Fruit fly (Drosophila melanogaster) whole organism, embryonic: Measurements from ENCODE around the gene CG13407.

Experiments
- Awh ChIP-seq: fragments of 200-800 bp; sonication (Bioruptor generic); IDR thresholded peaks from 2 replicates; pipeline ENCODE4, ENCODE4 v1.3.6; 2022; ENCODE audit warnings: missing biosample characterization, missing genetic modification characterization
- BtbVII ChIP-seq: fragments of 200-800 bp; sonication (Bioruptor generic); optimal IDR thresholded peaks from 3 replicates; lab custom pipeline; 2017; ENCODE audit warnings: missing biosample characterization, mild to moderate bottlenecking, missing genetic modification characterization
- CG10274 ChIP-seq: fragments of 200-800 bp; sonication (Bioruptor generic); optimal IDR thresholded peaks from 3 replicates; lab custom pipeline; 2017; ENCODE audit warnings: missing biosample characterization, mild to moderate bottlenecking, missing genetic modification characterization
- CG11504 ChIP-seq: fragments of 200-800 bp; sonication (Bioruptor generic); optimal IDR thresholded peaks from 3 replicates; lab custom pipeline; 2019; ENCODE audit warnings: missing biosample characterization, mild to moderate bottlenecking, missing genetic modification characterization, moderate library complexity
- CG1233 ChIP-seq: fragments of 200-800 bp; sonication (Bioruptor generic); optimal IDR thresholded peaks from 4 replicates; lab custom pipeline; 2018; ENCODE audit warnings: missing biosample characterization, mild to moderate bottlenecking, missing genetic modification characterization
- CG17568 ChIP-seq: fragments of 200-800 bp; sonication (Bioruptor generic); optimal IDR thresholded peaks from 2 replicates; lab custom pipeline; 2018; ENCODE audit warnings: missing biosample characterization, mild to moderate bottlenecking, missing genetic modification characterization, moderate library complexity
- CG1832 ChIP-seq: fragments of 200-800 bp; sonication (Bioruptor generic); optimal IDR thresholded peaks from 2 replicates; lab custom pipeline; 2017; ENCODE audit warnings: missing biosample characterization, mild to moderate bottlenecking, missing genetic modification characterization, inconsistent platforms
- CG2199 ChIP-seq: fragments of 200-800 bp; sonication (Bioruptor generic); IDR thresholded peaks from 3 replicates; pipeline ENCODE4 v1.3.6; 2022; ENCODE audit warnings: missing biosample characterization, missing genetic modification characterization
- CG32767 ChIP-seq: fragments of 200-800 bp; sonication (Bioruptor generic); IDR thresholded peaks from 2 replicates; pipeline ENCODE4 v1.3.6; 2022; ENCODE audit warnings: missing biosample characterization, missing genetic modification characterization
- CG34376 ChIP-seq: fragments of 200-800 bp; sonication (Bioruptor generic); optimal IDR thresholded peaks from 2 replicates; lab custom pipeline; 2018; ENCODE audit warnings: missing biosample characterization, mild to moderate bottlenecking, missing genetic modification characterization
- CG3847 ChIP-seq: fragments of 200-800 bp; sonication (Bioruptor generic); IDR thresholded peaks from 2 replicates; pipeline ENCODE4 v1.3.6; 2022; ENCODE audit warnings: missing biosample characterization, missing genetic modification characterization
- CG4360 ChIP-seq: fragments of 200-800 bp; sonication (Bioruptor generic); IDR thresholded peaks from 2 replicates; pipeline ENCODE4 v1.3.6; 2022; ENCODE audit warnings: missing biosample characterization, missing genetic modification characterization
- CG6791 ChIP-seq: fragments of 200-800 bp; sonication (Bioruptor generic); IDR thresholded peaks from 3 replicates; pipeline ENCODE4 v1.3.6; 2022; ENCODE audit warnings: missing biosample characterization, missing genetic modification characterization; ENCODE audit not compliant: partially characterized antibody
- CG7556 ChIP-seq: fragments of 200-800 bp; sonication (Bioruptor generic); optimal IDR thresholded peaks from 2 replicates; lab custom pipeline; 2017; ENCODE audit warnings: missing biosample characterization, mild to moderate bottlenecking, missing genetic modification characterization
- CG9437 ChIP-seq: fragments of 200-800 bp; sonication (Bioruptor generic); optimal IDR thresholded peaks from 2 replicates; lab custom pipeline; 2018; ENCODE audit warnings: missing biosample characterization, mild to moderate bottlenecking, missing genetic modification characterization
- Camta ChIP-seq: fragments of 200-800 bp; sonication (Bioruptor generic); optimal IDR thresholded peaks from 2 replicates; lab custom pipeline; 2016; ENCODE audit warnings: missing biosample characterization, missing genetic modification characterization
- Dbx ChIP-seq: fragments of 200-800 bp; sonication (Bioruptor generic); IDR thresholded peaks from 3 replicates; pipeline ENCODE4 v1.3.6; 2022; ENCODE audit warnings: missing biosample characterization, missing genetic modification characterization
- Drgx ChIP-seq: fragments of 200-800 bp; sonication (Bioruptor generic); IDR thresholded peaks from 2 replicates; pipeline ENCODE4 v1.3.6; 2022; ENCODE audit warnings: missing biosample characterization, missing genetic modification characterization
- Fer1 ChIP-seq: fragments of 200-800 bp; sonication (Bioruptor generic); optimal IDR thresholded peaks from 2 replicates; lab custom pipeline; 2017; ENCODE audit warnings: missing biosample characterization, mild to moderate bottlenecking, missing genetic modification characterization
- Fer2 ChIP-seq: fragments of 200-800 bp; sonication (Bioruptor generic); optimal IDR thresholded peaks from 2 replicates; lab custom pipeline; 2018; ENCODE audit warnings: missing biosample characterization, mild to moderate bottlenecking, missing genetic modification characterization, moderate library complexity
- HmgZ ChIP-seq: fragments of 200-800 bp; sonication (Bioruptor generic); optimal IDR thresholded peaks from 2 replicates; lab custom pipeline; 2018; ENCODE audit warnings: missing biosample characterization, mild to moderate bottlenecking, missing genetic modification characterization
- Meics ChIP-seq: fragments of 200-800 bp; sonication (Bioruptor generic); optimal IDR thresholded peaks from 2 replicates; lab custom pipeline; 2017; ENCODE audit warnings: missing biosample characterization, mild to moderate bottlenecking, missing genetic modification characterization
- PHDP ChIP-seq: fragments of 200-800 bp; sonication (Bioruptor generic); optimal IDR thresholded peaks from 3 replicates; lab custom pipeline; 2018; ENCODE audit warnings: missing biosample characterization, mild to moderate bottlenecking, missing genetic modification characterization, moderate library complexity
- Side ChIP-seq: fragments of 200-800 bp; sonication (Bioruptor generic); optimal IDR thresholded peaks from 2 replicates; lab custom pipeline; 2016; ENCODE audit warnings: missing biosample characterization, missing genetic modification characterization
- bsh ChIP-seq, 2 experiments: fragments of 200-800 bp; sonication (Bioruptor generic); optimal IDR thresholded peaks; 2 replicates each; lab custom pipeline; 2017 to 2018; ENCODE audit warnings: mild to moderate bottlenecking in 2 of 2, missing biosample characterization in 2 of 2, missing genetic modification characterization in 2 of 2, moderate library complexity in 1 of 2
- caup ChIP-seq: fragments of 200-800 bp; sonication (Bioruptor generic); optimal IDR thresholded peaks from 3 replicates; lab custom pipeline; 2017; ENCODE audit warnings: missing biosample characterization, mild to moderate bottlenecking, missing genetic modification characterization, moderate library complexity; ENCODE audit not compliant: severe bottlenecking
- chm ChIP-seq: fragments of 200-800 bp; sonication (Bioruptor generic); IDR thresholded peaks from 2 replicates; pipeline ENCODE4 v1.3.6; 2022; ENCODE audit warnings: missing biosample characterization, missing genetic modification characterization
- crp ChIP-seq, 2 experiments: fragments of 200-800 bp; sonication (Bioruptor generic); optimal IDR thresholded peaks; 2 replicates in 1 of 2; 3 replicates in 1 of 2; lab custom pipeline; 2017; ENCODE audit warnings: missing biosample characterization in 2 of 2, missing genetic modification characterization in 2 of 2, mild to moderate bottlenecking in 1 of 2, moderate library complexity in 1 of 2
- eve ChIP-seq, 2 experiments: fragments of >200 bp; optimal IDR thresholded peaks; 2 replicates each; lab custom pipeline; 2017; ENCODE audit warnings: missing biosample characterization in 2 of 2, missing genetic modification characterization in 2 of 2
- gsb ChIP-seq: fragments of 200-800 bp; sonication (Bioruptor generic); IDR thresholded peaks from 2 replicates; pipeline ENCODE4 v1.3.6; 2022; ENCODE audit warnings: missing biosample characterization, missing genetic modification characterization
- her ChIP-seq: fragments of 200-800 bp; sonication (Bioruptor generic); optimal IDR thresholded peaks from 2 replicates; lab custom pipeline; 2016; ENCODE audit warnings: missing biosample characterization, missing genetic modification characterization
- ind ChIP-seq: fragments of 200-800 bp; sonication (Bioruptor generic); optimal IDR thresholded peaks from 3 replicates; lab custom pipeline; 2016; ENCODE audit warnings: missing biosample characterization, missing genetic modification characterization
- kah ChIP-seq: fragments of 200-800 bp; sonication (Bioruptor generic); optimal IDR thresholded peaks from 2 replicates; lab custom pipeline; 2018; ENCODE audit warnings: missing biosample characterization, mild to moderate bottlenecking, missing genetic modification characterization
- lab ChIP-seq: fragments of 200-800 bp; sonication (Bioruptor generic); optimal IDR thresholded peaks from 3 replicates; lab custom pipeline; 2017; ENCODE audit warnings: missing biosample characterization, missing genetic modification characterization, mild to moderate bottlenecking, moderate library complexity, missing genetic modification reagents
- lbe ChIP-seq: fragments of 200-800 bp; sonication (Bioruptor generic); optimal IDR thresholded peaks from 2 replicates; lab custom pipeline; 2016; ENCODE audit warnings: missing biosample characterization, mild to moderate bottlenecking, missing genetic modification characterization
- nom ChIP-seq: fragments of 200-800 bp; sonication (Bioruptor generic); optimal IDR thresholded peaks from 2 replicates; lab custom pipeline; 2017; ENCODE audit warnings: missing biosample characterization, missing genetic modification characterization, mild to moderate bottlenecking, moderate library complexity, missing genetic modification reagents
- odd ChIP-seq: fragments of 200-800 bp; sonication (Bioruptor generic); optimal IDR thresholded peaks from 2 replicates; lab custom pipeline; 2017; ENCODE audit warnings: missing biosample characterization, mild to moderate bottlenecking, missing genetic modification characterization
- pros ChIP-seq: fragments of 200-800 bp; sonication (Bioruptor generic); optimal IDR thresholded peaks from 3 replicates; lab custom pipeline; 2019; ENCODE audit warnings: missing biosample characterization, mild to moderate bottlenecking, missing genetic modification characterization, moderate library complexity
- row ChIP-seq: fragments of 200-800 bp; sonication (Bioruptor generic); IDR thresholded peaks from 3 replicates; pipeline ENCODE4 v1.3.6; 2022; ENCODE audit warnings: missing biosample characterization, missing genetic modification characterization
- sens ChIP-seq: fragments of 200-800 bp; sonication (Bioruptor generic); peaks from one replicate; lab custom pipeline; 2016; ENCODE audit warnings: missing biosample characterization, missing genetic modification characterization
- stwl ChIP-seq: fragments of 200-800 bp; sonication (Bioruptor generic); optimal IDR thresholded peaks from 3 replicates; lab custom pipeline; 2018; ENCODE audit warnings: missing biosample characterization, mild to moderate bottlenecking, missing genetic modification characterization, moderate library complexity
- trem ChIP-seq: fragments of 200-800 bp; optimal IDR thresholded peaks from 3 replicates; lab custom pipeline; 2019; ENCODE audit warnings: missing biosample characterization, mild to moderate bottlenecking, missing genetic modification characterization, moderate library complexity
- twi ChIP-seq: fragments of 200-800 bp; optimal IDR thresholded peaks from 2 replicates; lab custom pipeline; 2019; ENCODE audit warnings: missing biosample characterization, mild to moderate bottlenecking, missing genetic modification characterization, moderate library complexity
- unpg ChIP-seq: fragments of 200-800 bp; sonication (Bioruptor generic); optimal IDR thresholded peaks from 3 replicates; lab custom pipeline; 2018; ENCODE audit warnings: missing biosample characterization, mild to moderate bottlenecking, missing genetic modification characterization, moderate library complexity
- wor ChIP-seq: fragments of 200-800 bp; sonication (Bioruptor generic); IDR thresholded peaks from 2 replicates; pipeline ENCODE4 v1.3.6; 2022; ENCODE audit warnings: missing biosample characterization, missing genetic modification characterization

Gene CG13407

DNA sequence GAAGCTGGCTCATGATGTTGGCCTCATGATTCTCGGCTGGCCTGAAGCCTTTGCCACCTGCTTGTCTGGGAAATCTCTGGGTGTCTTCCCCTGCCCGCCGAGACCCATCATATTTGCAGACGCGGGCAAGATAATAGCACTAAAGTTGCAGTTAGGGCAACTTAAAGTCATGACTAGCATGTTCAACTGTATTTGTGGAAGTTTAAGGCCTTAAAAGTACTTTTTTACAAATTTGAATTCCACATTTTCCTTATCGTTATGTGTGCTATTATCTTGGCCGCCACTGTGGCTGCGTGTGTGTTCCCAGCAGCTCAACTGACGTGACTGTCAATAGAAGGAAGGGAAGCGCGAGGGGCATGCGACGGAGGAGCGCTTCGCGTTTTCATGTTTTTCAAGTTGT lies 35.9 kb downstream of the CG13407 start (continued):
- TF ChIP-seq CG1233 (GFP tag; lab: Kevin White, UChicago), result peak; percentile 47
- TF ChIP-seq CG1832 (GFP tag; lab: Kevin White, UChicago), result no peak
- peak; percentile 9 for TF ChIP-seq HmgZ (tag; lab: Kevin White, UChicago)
- no peak for TF ChIP-seq Fer1 (GFP tag; lab: Kevin White, UChicago)
- TF ChIP-seq caup (GFP tag; lab: Kevin White, UChicago), result peak; percentile 72
- TF ChIP-seq Camta (GFP tag; lab: Kevin White, UChicago), result peak; percentile 67
- TF ChIP-seq Side (GFP tag; lab: Kevin White, UChicago), result peak; percentile 54
- peak; percentile 64 for TF ChIP-seq PHDP (tag; lab: Kevin White, UChicago)
- peak in 1 of 2 experiments; percentile 78 for TF ChIP-seq eve (GFP tag; optimal IDR thresholded peaks at IDR 0.05; lab: Kevin White, UChicago)
- no peak for TF ChIP-seq CG6791
- TF ChIP-seq pros, result no peak
- TF ChIP-seq her (GFP tag; lab: Kevin White, UChicago), result peak; percentile 40
- peak; percentile 35 for TF ChIP-seq odd (GFP tag; lab: Kevin White, UChicago)
- peak; percentile 67 for TF ChIP-seq CG11504 (tag; lab: Kevin White, UChicago)
- peak; percentile 48 for TF ChIP-seq Meics (GFP tag; lab: Kevin White, UChicago)
- TF ChIP-seq CG10274 (GFP tag; lab: Kevin White, UChicago), result peak; percentile 42
- peak; percentile 9; the same call in 1 of the 3 replicates for TF ChIP-seq Dbx (GFP tag; lab: Robert Waterston, UW)
- TF ChIP-seq, all 482 proteins: peak for 290

dm6 chr3R:22139916-22140455 lies 36.8 kb downstream of the CG13407 start:
- no peak for TF ChIP-seq CG3847 (GFP tag; lab: Robert Waterston, UW)
- TF ChIP-seq CG32767 (GFP tag; lab: Robert Waterston, UW), result no peak
- TF ChIP-seq wor (GFP tag; lab: Robert Waterston, UW), result no peak
- peak in 1 of 2 experiments; percentile 87 for TF ChIP-seq bsh (GFP tag; optimal IDR thresholded peaks at IDR 0.05; lab: Kevin White, UChicago)
- no peak for TF ChIP-seq crp (GFP tag; optimal IDR thresholded peaks at IDR 0.05; lab: Kevin White, UChicago)
- TF ChIP-seq Drgx (GFP tag; lab: Robert Waterston, UW), result 0 out of 2 replicates have a peak, but pooled peaks have one; percentile 16
- no peak for TF ChIP-seq CG34376 (GFP tag; lab: Kevin White, UChicago)
- peak; percentile 82 for TF ChIP-seq nom (GFP tag; lab: Kevin White, UChicago)
- TF ChIP-seq trem (tag; lab: Kevin White, UChicago), result no peak
- TF ChIP-seq row (GFP tag; lab: Robert Waterston, UW), result no peak
- peak; percentile 93 for TF ChIP-seq CG4360

dm6 chr3R:22141332-22141731 lies 38.1 kb downstream of the CG13407 start:
- TF ChIP-seq CG9437 (GFP tag; lab: Kevin White, UChicago) (no peak), lab (no peak), ind (GFP tag; lab: Kevin White, UChicago) (no peak), CG7556 (GFP tag; lab: Kevin White, UChicago) (no peak), CG17568 (GFP tag; lab: Kevin White, UChicago) (no peak)
- TF ChIP-seq, all 482 proteins: peak for 0

DNA sequence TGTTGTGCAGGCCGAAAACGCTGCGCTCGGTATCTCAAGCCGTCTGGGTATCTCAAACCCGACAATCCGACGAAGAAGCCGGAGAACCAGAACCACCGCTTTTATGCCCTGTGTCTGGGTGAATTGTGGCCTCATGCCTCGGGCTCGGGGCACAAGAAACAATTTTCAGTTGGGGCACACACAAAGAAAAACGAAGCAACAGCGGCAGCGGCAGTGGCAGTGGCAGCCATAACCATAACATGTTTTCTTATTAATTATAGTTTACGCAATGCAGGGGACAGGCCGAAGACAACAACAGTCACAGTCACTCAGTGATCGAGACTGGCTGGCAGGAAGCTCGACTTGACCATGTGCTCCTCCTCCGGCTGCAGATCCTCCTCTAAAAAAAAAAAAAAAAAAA lies 39.3 kb downstream of the CG13407 start:
- TF ChIP-seq stwl (tag; lab: Kevin White, UChicago) (peak; percentile 7), Awh (GFP tag; lab: Robert Waterston, UW) (0 out of 2 replicates have a peak, but pooled peaks have one; percentile 26), Fer2 (tag; lab: Kevin White, UChicago) (no peak), lbe (GFP tag; lab: Kevin White, UChicago) (no peak), unpg (GFP tag; lab: Kevin White, UChicago) (no peak), BtbVII (GFP tag; lab: Kevin White, UChicago) (no peak), sens (GFP tag; lab: Kevin White, UChicago) (peak; percentile 70), gsb (GFP tag; lab: Robert Waterston, UW) (no peak), kah (no peak), CG34376 (GFP tag; lab: Kevin White, UChicago) (no peak), chm (GFP tag; lab: Robert Waterston, UW) (peak; percentile 19), twi (tag; lab: Kevin White, UChicago) (peak; percentile 89), CG2199 (GFP tag; lab: Robert Waterston, UW) (peak; percentile 88; the same call in 2 of the 3 replicates)
